Worm (Caenorhabditis elegans) whole organism, L2 larva: ENCODE measurements around the gene B0303.11.

ENCODE experiments used
- C34F6.9 ChIP-seq: fragments of 150-350 bp; optimal IDR thresholded peaks from 2 replicates; lab custom pipeline; 2014; ENCODE audit warnings: missing biosample characterization, missing genetic modification characterization
- F13H6.1 ChIP-seq: sonication (generic microtip); optimal IDR thresholded peaks from 2 replicates; lab custom pipeline; 2016; ENCODE audit warnings: missing genetic modification characterization, missing compliant biosample characterization
- R02D3.7 ChIP-seq: fragments of 150-350 bp; optimal IDR thresholded peaks from 2 replicates; lab custom pipeline; 2014; ENCODE audit warnings: missing biosample characterization, missing genetic modification characterization
- Y55F3AM.14 ChIP-seq: fragments of 200-800 bp; sonication (Bioruptor generic); optimal IDR thresholded peaks from 2 replicates; lab custom pipeline; 2018; ENCODE audit warnings: mild to moderate bottlenecking, missing genetic modification characterization, missing compliant biosample characterization
- ZK546.5 ChIP-seq: sonication (generic microtip); optimal IDR thresholded peaks from 2 replicates; lab custom pipeline; 2017; ENCODE audit warnings: missing biosample characterization, missing genetic modification characterization
- alr-1 ChIP-seq: fragments of 150-350 bp; optimal IDR thresholded peaks from 2 replicates; lab custom pipeline; 2014; ENCODE audit warnings: missing biosample characterization, missing genetic modification characterization
- ama-1 ChIP-seq: fragments of 150-350 bp; optimal IDR thresholded peaks from 2 replicates; lab custom pipeline; 2018; ENCODE audit warnings: inconsistent platforms
- ceh-16 ChIP-seq: fragments of 150-350 bp; optimal IDR thresholded peaks from 2 replicates; lab custom pipeline; 2014; ENCODE audit warnings: missing biosample characterization, missing genetic modification characterization
- crh-2 ChIP-seq: sonication (generic microtip); optimal IDR thresholded peaks from 2 replicates; lab custom pipeline; 2017; ENCODE audit warnings: missing biosample characterization, missing genetic modification characterization
- dmd-4 ChIP-seq: sonication (generic microtip); optimal IDR thresholded peaks from 2 replicates; lab custom pipeline; 2017; ENCODE audit warnings: missing biosample characterization, missing genetic modification characterization
- egl-27 ChIP-seq: sonication (generic microtip); optimal IDR thresholded peaks from 3 replicates; lab custom pipeline; 2017; ENCODE audit warnings: missing biosample characterization, missing genetic modification reagents, missing genetic modification characterization
- elt-1 ChIP-seq: fragments of 150-350 bp; optimal IDR thresholded peaks from 2 replicates; lab custom pipeline; 2014; ENCODE audit warnings: missing biosample characterization, missing genetic modification characterization
- elt-3 ChIP-seq: sonication (generic microtip); optimal IDR thresholded peaks from 2 replicates; lab custom pipeline; 2017; ENCODE audit warnings: missing biosample characterization, missing genetic modification characterization
- fos-1 ChIP-seq: fragments of 150-350 bp; optimal IDR thresholded peaks from 2 replicates; lab custom pipeline; 2014; ENCODE audit warnings: missing biosample characterization, missing genetic modification characterization
- gmeb-1 ChIP-seq: fragments of 150-350 bp; optimal IDR thresholded peaks from 2 replicates; lab custom pipeline; 2014; ENCODE audit warnings: missing biosample characterization, missing genetic modification characterization
- lin-13 ChIP-seq: fragments of 150-350 bp; optimal IDR thresholded peaks from 2 replicates; lab custom pipeline; 2014; ENCODE audit warnings: missing biosample characterization, missing genetic modification reagents, missing genetic modification characterization
- lsy-2 ChIP-seq, 2 experiments: fragments of 150-350 bp in 1 of 2; sonication (generic microtip) in 1 of 2; optimal IDR thresholded peaks; 2 replicates each; lab custom pipeline; 2014 to 2017; ENCODE audit warnings: missing biosample characterization in 2 of 2, missing genetic modification characterization in 2 of 2
- mab-5 ChIP-seq: fragments of 150-350 bp; optimal IDR thresholded peaks from 2 replicates; lab custom pipeline; 2014; ENCODE audit warnings: missing biosample characterization, missing genetic modification characterization
- mdl-1 ChIP-seq, 2 experiments: fragments of 150-350 bp in 1 of 2; sonication (generic microtip) in 1 of 2; optimal IDR thresholded peaks; 2 replicates each; lab custom pipeline; 2017; ENCODE audit warnings: missing biosample characterization in 2 of 2, missing genetic modification characterization in 2 of 2
- nhr-11 ChIP-seq: fragments of 150-350 bp; optimal IDR thresholded peaks from 2 replicates; lab custom pipeline; 2014; ENCODE audit warnings: missing biosample characterization, missing genetic modification characterization
- nhr-12 ChIP-seq: fragments of 150-350 bp; optimal IDR thresholded peaks from 2 replicates; lab custom pipeline; 2014; ENCODE audit warnings: missing biosample characterization, missing genetic modification characterization
- nhr-129 ChIP-seq: fragments of 150-350 bp; optimal IDR thresholded peaks from 2 replicates; lab custom pipeline; 2014; ENCODE audit warnings: missing biosample characterization, missing genetic modification characterization
- nhr-21 ChIP-seq: fragments of 150-350 bp; optimal IDR thresholded peaks from 2 replicates; lab custom pipeline; 2014; ENCODE audit warnings: missing biosample characterization, missing genetic modification characterization
- nhr-23 ChIP-seq: fragments of 150-350 bp; optimal IDR thresholded peaks from 2 replicates; lab custom pipeline; 2014; ENCODE audit warnings: missing biosample characterization, missing genetic modification reagents, missing genetic modification characterization
- nhr-6 ChIP-seq: fragments of 150-350 bp; optimal IDR thresholded peaks from 2 replicates; lab custom pipeline; 2014; ENCODE audit warnings: missing biosample characterization, missing genetic modification characterization
- nhr-77 ChIP-seq: fragments of 150-350 bp; optimal IDR thresholded peaks from 2 replicates; lab custom pipeline; 2014; ENCODE audit warnings: missing biosample characterization, missing genetic modification characterization
- sem-4 ChIP-seq: fragments of 150-350 bp; optimal IDR thresholded peaks from 2 replicates; lab custom pipeline; 2014; ENCODE audit warnings: missing biosample characterization, missing genetic modification reagents, missing genetic modification characterization
- sma-9 ChIP-seq, 2 experiments: fragments of 150-350 bp in 1 of 2; sonication (generic microtip) in 1 of 2; optimal IDR thresholded peaks; 2 replicates each; lab custom pipeline; 2014 to 2016; ENCODE audit warnings: missing genetic modification characterization in 2 of 2, mild to moderate bottlenecking in 1 of 2, missing biosample characterization in 1 of 2, missing compliant biosample characterization in 1 of 2, missing genetic modification reagents in 1 of 2, moderate library complexity in 1 of 2
- snpc-4 ChIP-seq: fragments of 150-350 bp; optimal IDR thresholded peaks from 2 replicates; lab custom pipeline; 2014; ENCODE audit warnings: missing biosample characterization, missing genetic modification characterization
- ztf-1 ChIP-seq: fragments of 200-800 bp; sonication (Bioruptor generic); conservative IDR thresholded peaks from 2 replicates; pipeline ENCODE4 v1.3.6; 2022; ENCODE audit warnings: missing genetic modification characterization, missing compliant biosample characterization
- ztf-4 ChIP-seq: fragments of 150-350 bp; optimal IDR thresholded peaks from 2 replicates; lab custom pipeline; 2014; ENCODE audit warnings: missing biosample characterization, missing genetic modification characterization

B0303.11 gene

DNA sequence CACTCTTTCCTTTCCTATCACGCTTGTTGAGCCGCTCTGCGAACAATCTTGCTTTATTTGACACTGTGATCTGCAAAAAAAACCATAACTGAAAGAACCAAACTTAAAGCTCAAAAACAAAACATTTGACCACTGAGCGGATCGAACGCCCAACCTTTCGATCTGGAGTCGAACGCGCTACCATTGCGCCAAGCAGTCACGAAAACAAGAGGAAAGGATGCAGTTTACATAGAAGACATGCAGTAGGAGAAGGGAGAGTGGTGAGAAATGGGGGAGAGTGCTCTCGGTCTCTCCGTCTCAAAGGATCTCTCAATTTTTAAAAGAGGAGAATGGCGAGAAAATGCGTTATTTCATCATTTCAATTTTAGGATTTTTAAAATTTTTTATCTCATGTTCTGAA lies 31.8 kb downstream of the B0303.11 start (continued):
- TF ChIP-seq alr-1 (tag; lab: Kevin White, UChicago) (no peak), ztf-4 (tag; lab: Kevin White, UChicago) (no peak), nhr-23 (tag; lab: Kevin White, UChicago) (no peak), elt-3 (tag; lab: Kevin White, UChicago) (no peak)

- TF ChIP-seq lsy-2 (tag; optimal IDR thresholded peaks at IDR 0.05; lab: Kevin White, UChicago), result peak in 1 of 2 experiments; percentile 2
- no peak for TF ChIP-seq ZK546.5 (tag; lab: Kevin White, UChicago)
- TF ChIP-seq, all 48 proteins: peak for 1
These were observed 35.2 kb downstream of the B0303.11 start, which contains the start of gene pgl-2 for ce11 chrIII:8674980-8675485. Gene pgl-2 (minus strand): TSS chrIII:8675435.

- TF ChIP-seq elt-3 (tag; lab: Kevin White, UChicago) (no peak), ama-1 (lab: Kevin White, UChicago) (no peak), nhr-21 (tag; lab: Kevin White, UChicago) (no peak), nhr-12 (no peak), elt-1 (no peak), C34F6.9 (tag; lab: Kevin White, UChicago) (no peak), mdl-1 (tag; optimal IDR thresholded peaks at IDR 0.05; lab: Kevin White, UChicago) (no peak), lin-13 (GFP tag; lab: Kevin White, UChicago) (no peak), sem-4 (tag; lab: Kevin White, UChicago) (no peak), R02D3.7 (no peak), nhr-23 (tag; lab: Kevin White, UChicago) (no peak), lsy-2 (tag; optimal IDR thresholded peaks at IDR 0.05; lab: Kevin White, UChicago) (no peak), gmeb-1 (no peak), ztf-4 (tag; lab: Kevin White, UChicago) (no peak), Y55F3AM.14 (GFP tag; lab: Kevin White, UChicago) (no peak), F13H6.1 (tag; lab: Kevin White, UChicago) (no peak)
- TF ChIP-seq, all 48 proteins: peak for 0
These were observed 41.5 kb downstream of the B0303.11 start for ce11 chrIII:8668717-8669116.

DNA sequence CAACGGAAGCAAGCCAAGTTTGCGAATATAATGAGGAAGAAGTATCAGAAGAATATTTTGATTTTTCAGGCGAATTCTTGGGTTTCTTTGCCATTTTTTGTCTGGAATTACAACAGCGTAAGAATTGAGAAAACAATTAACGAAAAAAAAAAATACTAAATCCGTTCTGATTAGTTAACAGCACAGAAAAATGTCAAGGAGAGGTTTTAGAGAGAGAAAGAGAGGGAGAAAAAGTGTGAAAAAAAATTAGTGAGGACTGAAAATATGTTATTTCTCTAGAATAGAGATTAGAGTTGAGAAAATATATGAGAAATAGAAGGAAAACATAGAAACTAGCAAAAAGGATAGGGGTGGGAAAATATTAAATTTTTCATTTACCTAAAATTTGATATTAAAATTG lies 42.8 kb downstream of the B0303.11 start, which contains the start of gene dpy-19:
Gene dpy-19 (minus strand): TSS at position 101 of the 400 bp plus-strand sequence.
- no peak for TF ChIP-seq mab-5
- no peak for TF ChIP-seq nhr-11
- TF ChIP-seq nhr-21 (tag; lab: Kevin White, UChicago), result no peak
- no peak for TF ChIP-seq sem-4 (tag; lab: Kevin White, UChicago)
- no peak for TF ChIP-seq nhr-129 (tag; lab: Kevin White, UChicago)
- no peak for TF ChIP-seq Y55F3AM.14 (GFP tag; lab: Kevin White, UChicago)
- TF ChIP-seq sma-9 (GFP tag; optimal IDR thresholded peaks at IDR 0.05; lab: Kevin White, UChicago), result no peak
- TF ChIP-seq sma-9 (tag; optimal IDR thresholded peaks at IDR 0.05; lab: Kevin White, UChicago), result no peak
- TF ChIP-seq nhr-6, result no peak
- TF ChIP-seq C34F6.9 (tag; lab: Kevin White, UChicago), result no peak
- no peak for TF ChIP-seq nhr-77
- no peak for TF ChIP-seq dmd-4 (tag; lab: Kevin White, UChicago)
- no peak for TF ChIP-seq snpc-4 (tag; lab: Kevin White, UChicago)
- no peak for TF ChIP-seq mdl-1 (tag; optimal IDR thresholded peaks at IDR 0.05; lab: Kevin White, UChicago)
- no peak for TF ChIP-seq elt-3 (tag; lab: Kevin White, UChicago)
- TF ChIP-seq nhr-12, result no peak
- TF ChIP-seq ZK546.5 (tag; lab: Kevin White, UChicago), result no peak
- no peak for TF ChIP-seq ceh-16 (tag; lab: Kevin White, UChicago)
- no peak for TF ChIP-seq crh-2
- no peak for TF ChIP-seq ztf-1 (GFP tag; lab: Robert Waterston, UW)

DNA sequence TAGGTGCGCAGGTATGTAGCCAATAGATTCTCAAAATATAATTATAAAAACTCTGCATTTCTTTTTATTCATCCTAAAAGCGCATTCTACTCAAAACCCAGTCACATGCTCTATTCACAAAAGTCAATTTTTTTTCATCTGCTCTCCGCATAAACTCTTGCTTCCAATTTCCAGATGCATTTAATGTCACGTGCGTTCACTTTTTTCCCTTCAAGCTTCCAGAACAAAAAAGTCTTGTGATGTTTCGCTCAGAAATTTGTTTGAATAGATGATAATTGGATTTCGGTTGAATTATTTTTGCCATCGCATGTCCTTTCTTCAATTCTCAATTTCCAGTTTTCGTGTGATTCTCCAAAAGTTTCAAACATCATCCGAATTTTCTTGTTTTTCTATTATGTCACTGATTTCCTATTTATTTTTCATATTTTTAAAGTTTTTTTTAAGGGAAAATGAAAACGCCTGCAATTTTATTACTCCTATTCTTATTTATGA lies 45.3 kb downstream of the B0303.11 start, which contains the start of gene F22B7.1:
Gene F22B7.1 (plus strand): TSS at position 442 of the 492 bp plus-strand sequence.
- no peak for TF ChIP-seq fos-1 (tag; lab: Kevin White, UChicago)
- TF ChIP-seq sem-4 (tag; lab: Kevin White, UChicago), result no peak
- no peak for TF ChIP-seq ztf-1 (GFP tag; lab: Robert Waterston, UW)
- no peak for TF ChIP-seq nhr-21 (tag; lab: Kevin White, UChicago)
- peak in 1 of 2 experiments; percentile 60 for TF ChIP-seq lsy-2 (tag; optimal IDR thresholded peaks at IDR 0.05; lab: Kevin White, UChicago)
- TF ChIP-seq C34F6.9 (tag; lab: Kevin White, UChicago), result peak; percentile 26
- no peak for TF ChIP-seq R02D3.7
- no peak for TF ChIP-seq ceh-16 (tag; lab: Kevin White, UChicago)
- no peak for TF ChIP-seq egl-27 (tag; lab: Kevin White, UChicago)
